Fruit fly (Drosophila melanogaster) Kc167 (cell line): ENCODE measurements around the gene CG2694.

Experiments used
- Myc ChIP-seq: fragments of >200 bp; optimal IDR thresholded peaks from 2 replicates; lab custom pipeline; 2017; ENCODE audit warnings: missing external identifiers
- psq ChIP-seq: fragments of >200 bp; optimal IDR thresholded peaks from 2 replicates; lab custom pipeline; 2017; ENCODE audit warnings: missing external identifiers

dm6 chrX:2684442-2684841 lies 29.4 kb upstream of the CG2694 start:
- TF ChIP-seq psq (no peak), Myc (lab: Kevin White, UChicago) (no peak)
